Worm (Caenorhabditis elegans): ENCODE measurements around the gene dhs-25.

dhs-25 gene

ce11 chrX:1454385-1454784, 31.9 kb upstream of the dhs-25 start (continued):
- TF ChIP-seq crh-2 (tag; optimal IDR thresholded peaks at IDR 0.05) (peak; percentile 91), zag-1 (tag; optimal IDR thresholded peaks at IDR 0.05) (peak; percentile 82), ztf-11 (tag; optimal IDR thresholded peaks at IDR 0.05) (no peak), unc-39 (tag; optimal IDR thresholded peaks at IDR 0.05) (peak; percentile 22), ZK546.5 (tag; optimal IDR thresholded peaks at IDR 0.05) (no peak), ceh-16 (tag; optimal IDR thresholded peaks at IDR 0.05) (peak; percentile 77), F13H6.1 (tag; optimal IDR thresholded peaks at IDR 0.05) (peak; percentile 96), nhr-21 (tag; optimal IDR thresholded peaks at IDR 0.05) (peak; percentile 89), peb-1 (tag; optimal IDR thresholded peaks at IDR 0.05) (no peak), alr-1 (tag; optimal IDR thresholded peaks at IDR 0.05) (no peak), skn-1 (tag; optimal IDR thresholded peaks at IDR 0.05) (peak; percentile 75), dmd-4 (tag; optimal IDR thresholded peaks at IDR 0.05) (no peak), nhr-77 (tag; optimal IDR thresholded peaks at IDR 0.05) (peak; percentile 12), snpc-4 (tag; optimal IDR thresholded peaks at IDR 0.05) (peak; percentile 22), lin-11 (tag; optimal IDR thresholded peaks at IDR 0.05) (peak; percentile 79), nhr-237 (tag; optimal IDR thresholded peaks at IDR 0.05) (no peak), ama-1 (optimal IDR thresholded peaks at IDR 0.05) (no peak), lin-39 (tag; optimal IDR thresholded peaks at IDR 0.05) (no peak)

- peak; percentile 37 for TF ChIP-seq sem-4 (tag; optimal IDR thresholded peaks at IDR 0.05)
- TF ChIP-seq lin-13 (GFP tag; optimal IDR thresholded peaks at IDR 0.05), result peak; percentile 21
- TF ChIP-seq snpc-4 (tag; optimal IDR thresholded peaks at IDR 0.05), result no peak
- TF ChIP-seq F13H6.1 (tag; optimal IDR thresholded peaks at IDR 0.05), result peak; percentile 88
- TF ChIP-seq elt-3 (tag; optimal IDR thresholded peaks at IDR 0.05), result no peak
- TF ChIP-seq ztf-4 (tag; optimal IDR thresholded peaks at IDR 0.05), result peak; percentile 67
- TF ChIP-seq nhr-12 (tag; optimal IDR thresholded peaks at IDR 0.05), result no peak
- no peak for TF ChIP-seq lin-11 (tag; optimal IDR thresholded peaks at IDR 0.05)
- TF ChIP-seq C34F6.9 (tag; optimal IDR thresholded peaks at IDR 0.05), result peak; percentile 36
- TF ChIP-seq lsy-2 (tag; optimal IDR thresholded peaks at IDR 0.05), result peak in 1 of 2 experiments; percentile 58
- peak; percentile 4 for TF ChIP-seq nhr-21 (tag; optimal IDR thresholded peaks at IDR 0.05)
- TF ChIP-seq fos-1 (tag; optimal IDR thresholded peaks at IDR 0.05), result peak; percentile 85
- TF ChIP-seq mdl-1 (tag; optimal IDR thresholded peaks at IDR 0.05), result peak in 1 of 2 experiments; percentile 21
- TF ChIP-seq ztf-1 (GFP tag; conservative IDR thresholded peaks at IDR 0.05), result no peak
- no peak for TF ChIP-seq blmp-1 (tag; optimal IDR thresholded peaks at IDR 0.05; ENCODE audit: insufficient read depth)
- peak; percentile 33 for TF ChIP-seq egl-27 (tag; optimal IDR thresholded peaks at IDR 0.05)
- TF ChIP-seq skn-1 (tag; optimal IDR thresholded peaks at IDR 0.05), result peak; percentile 91
- no peak for TF ChIP-seq zag-1 (tag; optimal IDR thresholded peaks at IDR 0.05)
- TF ChIP-seq nhr-6 (tag; optimal IDR thresholded peaks at IDR 0.05), result peak; percentile 32
- TF ChIP-seq gmeb-1 (tag; optimal IDR thresholded peaks at IDR 0.05), result peak; percentile 8
- TF ChIP-seq crh-2 (tag; optimal IDR thresholded peaks at IDR 0.05), result peak; percentile 78
- peak; percentile 87 for TF ChIP-seq nhr-129 (tag; optimal IDR thresholded peaks at IDR 0.05)
- peak; percentile 83 for TF ChIP-seq sma-9 (GFP tag; optimal IDR thresholded peaks at IDR 0.05)
- no peak for TF ChIP-seq sma-9 (tag; optimal IDR thresholded peaks at IDR 0.05)
- no peak for TF ChIP-seq nhr-11 (tag; optimal IDR thresholded peaks at IDR 0.05)
- TF ChIP-seq nhr-25 (tag; optimal IDR thresholded peaks at IDR 0.05), result peak; percentile 55
- TF ChIP-seq sma-3 (GFP tag; optimal IDR thresholded peaks at IDR 0.05), result peak; percentile 43
- peak; percentile 21 for TF ChIP-seq Y55F3AM.14 (GFP tag; optimal IDR thresholded peaks at IDR 0.05)
- TF ChIP-seq aly-2 (tag; optimal IDR thresholded peaks at IDR 0.05), result no peak
- no peak for TF ChIP-seq ceh-16 (tag; optimal IDR thresholded peaks at IDR 0.05)
These were observed 29.8 kb upstream of the dhs-25 start for ce11 chrX:1456350-1457080.

DNA sequence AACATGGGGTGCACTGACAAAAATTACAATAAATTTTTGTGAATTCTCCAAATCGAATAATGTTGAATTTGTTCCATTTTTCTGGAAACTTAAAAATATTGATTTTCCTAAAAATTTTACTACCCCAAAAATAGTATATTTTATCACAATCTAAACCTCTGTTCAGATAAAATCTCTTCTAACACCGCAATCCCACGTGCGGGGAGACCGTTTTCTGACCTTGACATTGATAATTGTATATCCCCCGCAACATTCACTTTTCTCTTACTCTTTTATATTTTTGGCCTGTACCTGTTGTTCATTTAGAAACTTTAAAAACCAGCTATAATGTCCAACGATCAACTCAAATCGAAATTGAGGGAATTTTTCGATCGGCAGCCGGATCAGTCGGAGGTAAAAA, 27.5 kb upstream of the dhs-25 start, which contains the start of gene D1005.2:
Gene D1005.2 (plus strand): TSS at position 230 of the 400 bp plus-strand sequence.
- no peak for TF ChIP-seq elt-1 (tag; optimal IDR thresholded peaks at IDR 0.05)
- TF ChIP-seq mdl-1 (tag; optimal IDR thresholded peaks at IDR 0.05), result peak in 1 of 2 experiments; percentile 5
- peak; percentile 24 for TF ChIP-seq sma-3 (GFP tag; optimal IDR thresholded peaks at IDR 0.05)
- peak; percentile 20 for TF ChIP-seq nhr-25 (tag; optimal IDR thresholded peaks at IDR 0.05)
- TF ChIP-seq blmp-1 (tag; optimal IDR thresholded peaks at IDR 0.05; ENCODE audit: insufficient read depth), result peak; percentile 63
- peak; percentile 69 for TF ChIP-seq sma-9 (GFP tag; optimal IDR thresholded peaks at IDR 0.05)
- no peak for TF ChIP-seq sma-9 (tag; optimal IDR thresholded peaks at IDR 0.05)
